Fruit fly (Drosophila melanogaster): ENCODE data around the gene Pde11.
A peak's percentile ranks its signal among the peaks of the same experiment; 100 is the strongest.

DNA sequence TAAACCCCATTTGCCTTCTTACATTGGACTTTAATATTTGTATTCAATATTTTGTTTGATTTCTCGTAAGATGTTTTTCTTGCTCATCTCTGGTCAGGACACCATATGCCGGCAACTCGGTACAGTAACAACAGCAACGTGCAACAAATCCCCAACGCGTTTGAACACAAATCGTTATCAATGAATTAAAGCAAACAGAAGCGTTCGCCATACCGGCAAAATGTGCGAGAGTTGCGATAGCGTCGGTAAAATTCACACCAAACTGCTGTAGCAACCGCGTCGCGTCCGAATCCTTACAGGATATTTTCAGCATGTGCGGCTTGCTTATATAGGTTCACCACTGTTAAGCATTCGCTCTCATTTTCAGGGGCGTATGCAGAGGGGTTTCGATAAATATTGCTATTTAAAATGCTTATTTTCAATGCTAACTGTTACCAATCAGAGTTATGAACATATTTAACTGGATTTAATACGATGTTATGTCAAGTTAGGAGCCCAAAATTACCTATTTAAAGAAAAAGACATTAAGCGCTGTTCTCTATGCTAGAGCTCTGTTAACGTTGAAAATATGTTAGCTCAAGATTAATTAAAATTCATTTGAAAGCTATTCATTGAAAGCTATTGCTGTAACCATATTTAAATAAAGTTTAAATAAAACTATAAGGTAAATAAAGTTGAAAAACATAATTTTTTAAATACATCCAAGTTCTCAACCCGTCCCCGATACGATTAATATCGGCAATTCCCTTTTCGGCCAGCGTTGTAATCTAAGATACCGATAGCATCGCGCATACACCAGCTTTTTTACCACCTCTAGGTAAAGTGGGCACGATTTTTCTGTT is at the start of gene Pde11, which contains the start of gene CG15160:
- TF ChIP-seq kay (GFP tag; ENCODE audit: borderline replicate concordance), result no peak
- no peak for TF ChIP-seq CG33017 (tag; optimal IDR thresholded peaks at IDR 0.05)
- TF ChIP-seq bab1 (GFP tag; optimal IDR thresholded peaks at IDR 0.05), result no peak
- peak; percentile 52 for TF ChIP-seq toe (GFP tag; optimal IDR thresholded peaks at IDR 0.05)
- TF ChIP-seq CG14711 (tag; optimal IDR thresholded peaks at IDR 0.05), result no peak
- peak; percentile 55 for TF ChIP-seq Mnt (GFP tag; optimal IDR thresholded peaks at IDR 0.05)
- no peak for TF ChIP-seq Clk (GFP tag; optimal IDR thresholded peaks at IDR 0.05)
- peak; percentile 12 for TF ChIP-seq CG11617 (GFP tag; optimal IDR thresholded peaks at IDR 0.05)
- TF ChIP-seq CG1620 (GFP tag; optimal IDR thresholded peaks at IDR 0.05), result no peak
- TF ChIP-seq CG5204 (GFP tag; optimal IDR thresholded peaks at IDR 0.05), result no peak
- TF ChIP-seq CG12768 (GFP tag; optimal IDR thresholded peaks at IDR 0.05), result no peak
- peak; percentile 19 for TF ChIP-seq pad (GFP tag; optimal IDR thresholded peaks at IDR 0.05)
- peak; percentile 24 for TF ChIP-seq Crg-1 (GFP tag; optimal IDR thresholded peaks at IDR 0.05)
